Worm (Caenorhabditis elegans) whole organism, young adult: ENCODE data around the gene tba-9.
A peak's percentile ranks its signal among the peaks of the same experiment; 100 is the strongest.

Experiments used
- B0019.2 ChIP-seq: fragments of 200-800 bp; sonication (Bioruptor generic); conservative IDR thresholded peaks from 2 replicates; pipeline ENCODE4 v1.3.6; 2022; ENCODE audit warnings: missing genetic modification reagents, missing genetic modification characterization, missing compliant biosample characterization
- F10E7.11 ChIP-seq: sonication (generic microtip); optimal IDR thresholded peaks from 2 replicates; lab custom pipeline; 2017; ENCODE audit warnings: mild to moderate bottlenecking, missing genetic modification characterization, moderate library complexity, missing compliant biosample characterization
- F22D6.2 ChIP-seq: sonication (generic microtip); optimal IDR thresholded peaks from 2 replicates; lab custom pipeline; 2016; ENCODE audit warnings: mild to moderate bottlenecking, missing genetic modification characterization, missing compliant biosample characterization
- F37B4.10 ChIP-seq: fragments of 200-800 bp; sonication (Bioruptor generic); IDR thresholded peaks from 2 replicates; pipeline ENCODE4 v1.3.6; 2022; ENCODE audit warnings: missing genetic modification characterization, missing compliant biosample characterization
- K11D2.4 ChIP-seq: fragments of 200-800 bp; sonication (Bioruptor generic); IDR thresholded peaks from 2 replicates; pipeline ENCODE4 v1.3.6; 2022; ENCODE audit warnings: missing genetic modification reagents, missing genetic modification characterization, missing compliant biosample characterization
- K12H6.12 ChIP-seq: fragments of 200-800 bp; sonication (Bioruptor generic); optimal IDR thresholded peaks from 2 replicates; lab custom pipeline; 2018; ENCODE audit warnings: mild to moderate bottlenecking, missing genetic modification characterization, missing compliant biosample characterization
- Y53F4B.3 ChIP-seq: fragments of 200-800 bp; sonication (Bioruptor generic); IDR thresholded peaks from 2 replicates; pipeline ENCODE4 v1.3.6; 2022; ENCODE audit warnings: missing genetic modification reagents, missing genetic modification characterization, missing compliant biosample characterization
- Y95B8A.8 ChIP-seq: fragments of 200-800 bp; sonication (Bioruptor generic); IDR thresholded peaks from 2 replicates; pipeline ENCODE4 v1.3.6; 2022; ENCODE audit warnings: missing genetic modification reagents, missing genetic modification characterization, missing compliant biosample characterization
- ZK185.1 ChIP-seq: sonication (generic microtip); optimal IDR thresholded peaks from 2 replicates; lab custom pipeline; 2016; ENCODE audit warnings: mild to moderate bottlenecking, missing genetic modification characterization, missing compliant biosample characterization; ENCODE audit not compliant: poor library complexity, severe bottlenecking
- attf-3 ChIP-seq: fragments of 200-800 bp; sonication (Bioruptor generic); conservative IDR thresholded peaks from 2 replicates; pipeline ENCODE4 v1.3.6; 2022; ENCODE audit warnings: missing genetic modification reagents, missing genetic modification characterization, missing compliant biosample characterization
- ccch-3 ChIP-seq: fragments of 200-800 bp; sonication (Bioruptor generic); optimal IDR thresholded peaks from 2 replicates; lab custom pipeline; 2018; ENCODE audit warnings: mild to moderate bottlenecking, missing genetic modification characterization, missing compliant biosample characterization
- ceh-58 ChIP-seq: fragments of 200-800 bp; sonication (Bioruptor generic); IDR thresholded peaks from 2 replicates; pipeline ENCODE4 v1.3.6; 2022; ENCODE audit warnings: missing genetic modification characterization, missing compliant biosample characterization
- ceh-91 ChIP-seq: fragments of 200-800 bp; sonication (Bioruptor generic); IDR thresholded peaks from 2 replicates; pipeline ENCODE4 v1.3.6; 2022; ENCODE audit warnings: missing genetic modification reagents, missing genetic modification characterization, missing compliant biosample characterization
- hlh-12 ChIP-seq: sonication (generic microtip); optimal IDR thresholded peaks from 2 replicates; lab custom pipeline; 2016; ENCODE audit warnings: missing genetic modification characterization, missing compliant biosample characterization
- let-607 ChIP-seq, 2 experiments: fragments of 200-800 bp in 1 of 2; sonication (Bioruptor generic) in 1 of 2; sonication (generic microtip) in 1 of 2; optimal IDR thresholded peaks; 2 replicates each; lab custom pipeline; 2016 to 2018; ENCODE audit warnings: mild to moderate bottlenecking in 2 of 2, missing compliant biosample characterization in 2 of 2, missing genetic modification characterization in 2 of 2, moderate library complexity in 2 of 2, missing genotype in 1 of 2
- lsl-1 ChIP-seq: fragments of 200-800 bp; sonication (Bioruptor generic); optimal IDR thresholded peaks from 2 replicates; lab custom pipeline; 2018; ENCODE audit warnings: mild to moderate bottlenecking, missing genetic modification characterization, moderate library complexity, missing compliant biosample characterization
- madf-6 ChIP-seq: fragments of 200-800 bp; sonication (Bioruptor generic); IDR thresholded peaks from 2 replicates; pipeline ENCODE4 v1.3.6; 2022; ENCODE audit warnings: missing genetic modification reagents, missing genetic modification characterization, missing compliant biosample characterization
- mel-28 ChIP-seq: sonication (generic microtip); optimal IDR thresholded peaks from 2 replicates; lab custom pipeline; 2016; ENCODE audit warnings: borderline replicate concordance, mild to moderate bottlenecking, missing genetic modification characterization, missing compliant biosample characterization
- mes-4 ChIP-seq: sonication (generic microtip); optimal IDR thresholded peaks from 2 replicates; lab custom pipeline; 2016; ENCODE audit warnings: missing genotype, missing genetic modification characterization, missing compliant biosample characterization
- nhr-179 ChIP-seq: sonication (generic microtip); optimal IDR thresholded peaks from 2 replicates; lab custom pipeline; 2016; ENCODE audit warnings: mild to moderate bottlenecking, missing genetic modification characterization, missing compliant biosample characterization
- nhr-27 ChIP-seq: fragments of 200-800 bp; sonication (Bioruptor generic); optimal IDR thresholded peaks from 2 replicates; lab custom pipeline; 2018; ENCODE audit warnings: mild to moderate bottlenecking, missing genetic modification characterization, moderate library complexity, missing compliant biosample characterization
- nhr-80 ChIP-seq: sonication (generic microtip); optimal IDR thresholded peaks from 2 replicates; lab custom pipeline; 2016; ENCODE audit warnings: missing genetic modification characterization, missing compliant biosample characterization
- pbrm-1 ChIP-seq: fragments of 200-800 bp; sonication (Bioruptor generic); IDR thresholded peaks from 2 replicates; pipeline ENCODE4 v1.3.6; 2022; ENCODE audit warnings: missing genetic modification reagents, missing genetic modification characterization, missing compliant biosample characterization
- pha-4 ChIP-seq: fragments of 150-350 bp; sonication (generic microtip); optimal IDR thresholded peaks from 2 replicates; lab custom pipeline; 2014; ENCODE audit warnings: missing biosample characterization, missing genetic modification reagents, missing genetic modification characterization
- snpc-1.3 ChIP-seq: sonication (generic microtip); optimal IDR thresholded peaks from 2 replicates; lab custom pipeline; 2017; ENCODE audit warnings: missing genetic modification characterization, mild to moderate bottlenecking, missing compliant biosample characterization, antibody characterized with exemption, moderate library complexity, missing genotype, missing genetic modification reagents; ENCODE audit not compliant: insufficient read depth
- sptf-2 ChIP-seq: fragments of 200-800 bp; sonication (Bioruptor generic); optimal IDR thresholded peaks from 2 replicates; lab custom pipeline; 2018; ENCODE audit warnings: mild to moderate bottlenecking, missing genetic modification characterization, missing compliant biosample characterization
- tbp1 ChIP-seq: fragments of 200-800 bp; sonication (Bioruptor generic); optimal IDR thresholded peaks from 2 replicates; lab custom pipeline; 2018; ENCODE audit warnings: mild to moderate bottlenecking, missing genetic modification characterization, missing compliant biosample characterization
- tbx-9 ChIP-seq: sonication (generic microtip); optimal IDR thresholded peaks from 2 replicates; lab custom pipeline; 2016; ENCODE audit warnings: borderline replicate concordance, missing genetic modification characterization, inconsistent platforms, missing compliant biosample characterization
- ztf-18 ChIP-seq: sonication (generic microtip); optimal IDR thresholded peaks from 2 replicates; lab custom pipeline; 2016; ENCODE audit warnings: missing genotype, mild to moderate bottlenecking, missing genetic modification characterization, missing compliant biosample characterization
- ztf-25 ChIP-seq: fragments of 200-800 bp; sonication (Bioruptor generic); IDR thresholded peaks from 2 replicates; pipeline ENCODE4 v1.3.6; 2022; ENCODE audit warnings: missing genetic modification reagents, missing genetic modification characterization, missing compliant biosample characterization
- ztf-26 ChIP-seq: sonication (generic microtip); optimal IDR thresholded peaks from 2 replicates; lab custom pipeline; 2017; ENCODE audit warnings: missing genetic modification characterization, missing compliant biosample characterization

The tba-9 gene

ce11 chrX:3272580-3272979 lies 20.0 kb downstream of the tba-9 start, which contains the start of gene K09C4.7:
TSS of gene K09C4.7 (plus strand) at chrX:3272880.
- no peak for TF ChIP-seq K12H6.12 (tag; lab: Kevin White, UChicago)
- no peak for TF ChIP-seq ZK185.1 (tag; lab: Kevin White, UChicago)
- TF ChIP-seq nhr-179 (tag; lab: Kevin White, UChicago), result no peak
- TF ChIP-seq B0019.2 (GFP tag; lab: Robert Waterston, UW), result no peak

ce11 chrX:3280130-3280529 lies 27.5 kb downstream of the tba-9 start, which contains the start of gene K09C4.10:
TSS of gene K09C4.10 (minus strand) at chrX:3280230.
- TF ChIP-seq ceh-91 (GFP tag; lab: Robert Waterston, UW) (no peak), Y95B8A.8 (GFP tag; lab: Robert Waterston, UW) (no peak), ccch-3 (GFP tag; lab: Kevin White, UChicago) (no peak), ceh-58 (no peak), Y53F4B.3 (GFP tag; lab: Robert Waterston, UW) (no peak), let-607 (tag; optimal IDR thresholded peaks at IDR 0.05; lab: Kevin White, UChicago) (no peak), ztf-18 (tag; lab: Kevin White, UChicago) (no peak), K11D2.4 (GFP tag; lab: Robert Waterston, UW) (no peak), snpc-1.3 (tag; lab: Kevin White, UChicago) (no peak), sptf-2 (GFP tag; lab: Kevin White, UChicago) (no peak)

DNA sequence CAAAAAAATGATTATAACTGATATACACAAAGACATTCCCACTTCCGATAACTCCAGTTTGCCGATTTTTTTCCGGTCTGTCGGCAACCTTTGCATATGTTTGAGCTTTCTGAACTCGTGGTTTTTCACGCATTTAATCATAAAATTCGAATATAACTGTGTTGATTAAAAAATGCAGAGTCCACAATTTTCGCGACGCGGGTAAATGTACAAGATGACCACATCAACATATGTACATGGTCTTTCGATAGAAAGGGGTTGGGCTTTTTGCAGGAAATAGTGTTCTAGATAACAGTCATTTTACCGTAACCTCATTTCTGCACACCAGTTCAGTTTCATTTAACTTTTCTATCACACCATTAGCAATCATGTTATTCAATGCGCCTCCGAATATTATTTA lies 29.7 kb downstream of the tba-9 start, which contains the start of gene K09C4.5:
Gene K09C4.5, plus strand, starts transcription at position 326 of the 400 bp plus-strand sequence.
- TF ChIP-seq mel-28 (no peak), pha-4 (tag; lab: Kevin White, UChicago) (no peak), nhr-27 (tag; lab: Kevin White, UChicago) (no peak), ztf-26 (tag; lab: Kevin White, UChicago) (no peak), tbx-9 (tag; lab: Kevin White, UChicago) (no peak), tbp1 (no peak), lsl-1 (no peak), pbrm-1 (GFP tag; lab: Robert Waterston, UW) (no peak), mes-4 (tag; lab: Kevin White, UChicago) (no peak)

- TF ChIP-seq nhr-80 (tag; lab: Kevin White, UChicago) (peak; percentile 57), F10E7.11 (no peak), F37B4.10 (GFP tag; lab: Robert Waterston, UW) (no peak)
Measured at ce11 chrX:3283189-3283588, 30.6 kb downstream of the tba-9 start.

DNA sequence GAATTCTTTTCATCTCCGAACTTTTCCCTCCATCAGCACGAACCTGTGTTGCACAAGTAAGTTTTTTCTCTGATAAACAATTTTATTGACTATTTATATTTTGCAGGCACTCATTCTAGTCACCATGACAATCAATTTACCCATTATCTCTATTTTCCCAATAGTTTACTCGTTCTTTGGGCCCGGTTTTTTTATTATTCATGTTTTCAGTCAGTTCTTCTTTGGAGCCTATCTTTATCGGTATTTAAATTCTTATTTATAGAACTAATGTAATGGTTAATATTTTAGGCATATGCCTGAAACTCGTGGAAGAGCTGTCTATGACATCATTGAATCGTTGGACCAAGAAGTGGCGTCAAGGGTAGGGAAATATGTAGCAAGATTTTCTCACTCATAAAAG lies 32.4 kb downstream of the tba-9 start:
- TF ChIP-seq ztf-25 (GFP tag; lab: Robert Waterston, UW), result no peak
- TF ChIP-seq madf-6, result no peak
- no peak for TF ChIP-seq F22D6.2 (tag; lab: Kevin White, UChicago)
- TF ChIP-seq hlh-12 (tag; lab: Kevin White, UChicago), result no peak

- TF ChIP-seq attf-3 (no peak), nhr-80 (tag; lab: Kevin White, UChicago) (peak; percentile 72)
- TF ChIP-seq, all 124 proteins: peak for 1
Measured at ce11 chrX:3285448-3285847, 32.8 kb downstream of the tba-9 start.
